Fruit fly (Drosophila melanogaster): ENCODE measurements around the gene Ccp84Ab.

The Ccp84Ab gene

dm6 chr3R:6667245-6667644 lies 35.4 kb downstream of the Ccp84Ab start (continued):
- no peak for TF ChIP-seq knrl (GFP tag; IDR thresholded peaks at IDR 0.05; ENCODE audit: partially characterized antibody)
- TF ChIP-seq gcm2 (GFP tag; optimal IDR thresholded peaks at IDR 0.05) = no peak
- TF ChIP-seq CG18262 (tag; optimal IDR thresholded peaks at IDR 0.05) = peak; percentile 51
- no peak for TF ChIP-seq CG34422 (GFP tag; IDR thresholded peaks at IDR 0.05)
- TF ChIP-seq aop (GFP tag; IDR thresholded peaks at IDR 0.05) = no peak
- no peak for TF ChIP-seq Sox102F (GFP tag; optimal IDR thresholded peaks at IDR 0.05)
- no peak for TF ChIP-seq CG2199 (GFP tag; IDR thresholded peaks at IDR 0.05)
- no peak for TF ChIP-seq CG32532 (GFP tag; IDR thresholded peaks at IDR 0.05)
- no peak for TF ChIP-seq tup (GFP tag; optimal IDR thresholded peaks at IDR 0.05)
- peak; percentile 61 for TF ChIP-seq Spps (tag; optimal IDR thresholded peaks at IDR 0.05)
- TF ChIP-seq NFAT (GFP tag; IDR thresholded peaks at IDR 0.05) = no peak
- no peak for TF ChIP-seq CG17186 (GFP tag; optimal IDR thresholded peaks at IDR 0.05)
- TF ChIP-seq CG17568 (GFP tag; optimal IDR thresholded peaks at IDR 0.05) = peak; percentile 70
- TF ChIP-seq ab (GFP tag; optimal IDR thresholded peaks at IDR 0.05) = no peak
- TF ChIP-seq Camta (GFP tag; optimal IDR thresholded peaks at IDR 0.05) = peak; percentile 42
- no peak for TF ChIP-seq emc (GFP tag; optimal IDR thresholded peaks at IDR 0.05)
- no peak for TF ChIP-seq bowl (GFP tag; IDR thresholded peaks at IDR 0.05)
- no peak for TF ChIP-seq corto (GFP tag; optimal IDR thresholded peaks at IDR 0.05)
- TF ChIP-seq gfzf (GFP tag; optimal IDR thresholded peaks at IDR 0.05) = no peak
- no peak for TF ChIP-seq Ets65A (GFP tag)
- TF ChIP-seq pzg (GFP tag; optimal IDR thresholded peaks at IDR 0.05) = no peak
- TF ChIP-seq CG15011 (GFP tag; optimal IDR thresholded peaks at IDR 0.05) = no peak
- peak; percentile 13 for TF ChIP-seq CG17829 (tag; optimal IDR thresholded peaks at IDR 0.05)
- no peak for TF ChIP-seq Atf6 (GFP tag; IDR thresholded peaks at IDR 0.05)
- TF ChIP-seq zen2 (GFP tag; IDR thresholded peaks at IDR 0.05; ENCODE audit: partially characterized antibody) = no peak
- peak; percentile 7 for TF ChIP-seq kni (GFP tag; optimal IDR thresholded peaks at IDR 0.05)
- peak; percentile 8 for TF ChIP-seq CG33213 (GFP tag; optimal IDR thresholded peaks at IDR 0.05)
- no peak for TF ChIP-seq grau (tag; optimal IDR thresholded peaks at IDR 0.05)
- no peak for TF ChIP-seq CG14965 (GFP tag; optimal IDR thresholded peaks at IDR 0.05; ENCODE audit: borderline replicate concordance)
- TF ChIP-seq CG15696 (tag; optimal IDR thresholded peaks at IDR 0.05) = peak; percentile 93
- TF ChIP-seq ranshi (GFP tag; IDR thresholded peaks at IDR 0.05) = 0 out of 2 replicates have a peak, but pooled peaks have one; percentile 27
- TF ChIP-seq lab (GFP tag; optimal IDR thresholded peaks at IDR 0.05) = peak; percentile 51
- TF ChIP-seq unpg (GFP tag; optimal IDR thresholded peaks at IDR 0.05) = peak; percentile 34
- TF ChIP-seq gsb (GFP tag; IDR thresholded peaks at IDR 0.05) = no peak
- TF ChIP-seq Lhr (GFP tag; optimal IDR thresholded peaks at IDR 0.05) = peak; percentile 43
- TF ChIP-seq ERR (GFP tag; optimal IDR thresholded peaks at IDR 0.05) = no peak
- peak; percentile 17 for TF ChIP-seq HHEX (GFP tag; optimal IDR thresholded peaks at IDR 0.05)
- no peak for TF ChIP-seq kah (GFP tag; optimal IDR thresholded peaks at IDR 0.05)
- TF ChIP-seq nerfin-2 (GFP tag; IDR thresholded peaks at IDR 0.05; ENCODE audit: partially characterized antibody) = no peak
- TF ChIP-seq CG8359 (GFP tag; optimal IDR thresholded peaks at IDR 0.05; ENCODE audit: borderline replicate concordance) = peak; percentile 56
- no peak for TF ChIP-seq crc (GFP tag; optimal IDR thresholded peaks at IDR 0.05)
- no peak for TF ChIP-seq ken (GFP tag; IDR thresholded peaks at IDR 0.05)
- no peak for TF ChIP-seq CG18599 (GFP tag; optimal IDR thresholded peaks at IDR 0.05)
- no peak for TF ChIP-seq CG7357 (GFP tag; IDR thresholded peaks at IDR 0.05)
- TF ChIP-seq chinmo (GFP tag; IDR thresholded peaks at IDR 0.05; ENCODE audit: partially characterized antibody) = no peak
- TF ChIP-seq Awh (GFP tag; IDR thresholded peaks at IDR 0.05) = 0 out of 2 replicates have a peak, but pooled peaks have one; percentile 6
- no peak for TF ChIP-seq CG30403 (GFP tag; optimal IDR thresholded peaks at IDR 0.05)
- TF ChIP-seq Bgb (GFP tag; IDR thresholded peaks at IDR 0.05; ENCODE audit: partially characterized antibody) = no peak
- no peak for TF ChIP-seq BEAF-32 (GFP tag; optimal IDR thresholded peaks at IDR 0.05)
- no peak for TF ChIP-seq bigmax (GFP tag; optimal IDR thresholded peaks at IDR 0.05)
- no peak for TF ChIP-seq lilli (GFP tag; optimal IDR thresholded peaks at IDR 0.05)

All from whole organism, embryonic.